Worm (Caenorhabditis elegans) whole organism, L4 larva: ENCODE data around the gene zif-1.

Experiments
- Y48G9A.11 ChIP-seq: fragments of 200-800 bp; sonication (Bioruptor generic); IDR thresholded peaks from 2 replicates; pipeline ENCODE4 v1.3.6; 2022; ENCODE audit warnings: missing genetic modification reagents, missing genetic modification characterization, missing compliant biosample characterization
- Y5F2A.4 ChIP-seq: fragments of 200-800 bp; sonication (Bioruptor generic); optimal IDR thresholded peaks from 2 replicates; lab custom pipeline; 2018; ENCODE audit warnings: mild to moderate bottlenecking, missing genetic modification characterization, missing compliant biosample characterization
- ZK546.5 ChIP-seq, 2 experiments: sonication (generic microtip); optimal IDR thresholded peaks; 2 replicates each; lab custom pipeline; 2017; ENCODE audit warnings: missing biosample characterization in 2 of 2, missing genetic modification characterization in 2 of 2
- aly-2 ChIP-seq: sonication (generic microtip); optimal IDR thresholded peaks from 2 replicates; lab custom pipeline; 2018; ENCODE audit warnings: missing biosample characterization, missing genetic modification characterization
- ama-1 ChIP-seq: fragments of 150-350 bp; optimal IDR thresholded peaks from 2 replicates; lab custom pipeline; 2014; ENCODE audit warnings: inconsistent platforms, mixed read lengths
- attf-4 ChIP-seq: sonication (generic microtip); optimal IDR thresholded peaks from 3 replicates; lab custom pipeline; 2017; ENCODE audit warnings: missing biosample characterization, missing genetic modification characterization
- ceh-28 ChIP-seq: fragments of 150-350 bp; optimal IDR thresholded peaks from 2 replicates; lab custom pipeline; 2014; ENCODE audit warnings: missing biosample characterization, missing genetic modification reagents, missing genetic modification characterization
- ceh-82 ChIP-seq: sonication (generic microtip); optimal IDR thresholded peaks from 2 replicates; lab custom pipeline; 2017; ENCODE audit warnings: missing biosample characterization, missing genetic modification characterization
- ces-1 ChIP-seq: fragments of 150-350 bp; sonication (generic microtip); optimal IDR thresholded peaks from 4 replicates; lab custom pipeline; 2014; ENCODE audit warnings: missing biosample characterization, missing genetic modification reagents, missing genetic modification characterization
- cey-2 ChIP-seq: sonication (generic microtip); optimal IDR thresholded peaks from 3 replicates; lab custom pipeline; 2017; ENCODE audit warnings: missing genetic modification characterization, mild to moderate bottlenecking, missing compliant biosample characterization, antibody characterized with exemption, borderline replicate concordance; ENCODE audit not compliant: insufficient read depth
- ctbp-1 ChIP-seq: fragments of 200-800 bp; sonication (Bioruptor generic); IDR thresholded peaks from 2 replicates; pipeline ENCODE4 v1.3.6; 2022; ENCODE audit warnings: missing genetic modification reagents, missing genetic modification characterization, missing compliant biosample characterization
- dmd-6 ChIP-seq: fragments of 200-800 bp; sonication (Bioruptor generic); IDR thresholded peaks from 2 replicates; pipeline ENCODE4 v1.3.6; 2022; ENCODE audit warnings: missing genetic modification reagents, missing genetic modification characterization, missing compliant biosample characterization
- dpl-1 ChIP-seq: fragments of 150-350 bp; optimal IDR thresholded peaks from 2 replicates; lab custom pipeline; 2014; ENCODE audit warnings: missing biosample characterization, missing genetic modification reagents, missing genetic modification characterization
- egl-43 ChIP-seq: fragments of 200-800 bp; sonication (Bioruptor generic); IDR thresholded peaks from 2 replicates; pipeline ENCODE4 v1.3.6; 2022; ENCODE audit warnings: missing genetic modification reagents, missing genetic modification characterization, missing compliant biosample characterization
- hif-1 ChIP-seq, 2 experiments: sonication (generic microtip); optimal IDR thresholded peaks; 2 replicates each; lab custom pipeline; 2016 to 2017; ENCODE audit warnings: missing compliant biosample characterization in 2 of 2, missing genetic modification characterization in 2 of 2, missing genetic modification reagents in 2 of 2, missing genotype in 2 of 2, mild to moderate bottlenecking in 1 of 2
- lim-7 ChIP-seq: fragments of 200-800 bp; sonication (Bioruptor generic); IDR thresholded peaks from 2 replicates; pipeline ENCODE4 v1.3.6; 2022; ENCODE audit warnings: missing genetic modification characterization, missing compliant biosample characterization
- lin-29 ChIP-seq: fragments of 200-800 bp; sonication (Bioruptor generic); IDR thresholded peaks from 2 replicates; pipeline ENCODE4 v1.3.6; 2022; ENCODE audit warnings: missing genetic modification reagents, missing genetic modification characterization, missing compliant biosample characterization
- lsy-2 ChIP-seq, 2 experiments: fragments of 150-350 bp in 1 of 2; sonication (generic microtip) in 1 of 2; optimal IDR thresholded peaks; 2 replicates each; lab custom pipeline; 2014 to 2017; ENCODE audit warnings: missing biosample characterization in 2 of 2, missing genetic modification characterization in 2 of 2
- madf-5 ChIP-seq, 2 experiments: fragments of 200-800 bp; sonication (Bioruptor generic); IDR thresholded peaks; 2 replicates each; pipeline ENCODE4 v1.3.6; 2022; ENCODE audit warnings: missing compliant biosample characterization in 2 of 2, missing genetic modification characterization in 2 of 2
- madf-9 ChIP-seq: fragments of 200-800 bp; sonication (Bioruptor generic); conservative IDR thresholded peaks from 2 replicates; pipeline ENCODE4 v1.3.6; 2022; ENCODE audit warnings: missing genetic modification reagents, missing genetic modification characterization, missing compliant biosample characterization
- mdl-1 ChIP-seq, 2 experiments: fragments of 150-350 bp in 1 of 2; sonication (generic microtip) in 1 of 2; optimal IDR thresholded peaks; 2 replicates each; lab custom pipeline; 2014 to 2017; ENCODE audit warnings: missing biosample characterization in 2 of 2, missing genetic modification characterization in 2 of 2
- mep-1 ChIP-seq: fragments of 150-350 bp; sonication (generic microtip); optimal IDR thresholded peaks from 3 replicates; lab custom pipeline; 2014; ENCODE audit warnings: missing biosample characterization, missing genetic modification characterization
- mes-2 ChIP-seq: sonication (generic microtip); optimal IDR thresholded peaks from 2 replicates; lab custom pipeline; 2016; ENCODE audit warnings: missing genotype, mild to moderate bottlenecking, missing genetic modification characterization, missing compliant biosample characterization; ENCODE audit not compliant: poor library complexity, severe bottlenecking
- mxl-2 ChIP-seq: fragments of 200-800 bp; sonication (Bioruptor generic); conservative IDR thresholded peaks from 2 replicates; pipeline ENCODE4 v1.3.6; 2022; ENCODE audit warnings: missing genetic modification reagents, missing genetic modification characterization, missing compliant biosample characterization
- mxl-3 ChIP-seq: fragments of 200-800 bp; sonication (Bioruptor generic); optimal IDR thresholded peaks from 2 replicates; lab custom pipeline; 2018; ENCODE audit warnings: mild to moderate bottlenecking, missing genetic modification characterization, missing compliant biosample characterization
- nhr-237 ChIP-seq: sonication (generic microtip); optimal IDR thresholded peaks from 2 replicates; lab custom pipeline; 2017; ENCODE audit warnings: missing biosample characterization, missing genetic modification characterization
- nhr-41 ChIP-seq: fragments of 200-800 bp; sonication (Bioruptor generic); IDR thresholded peaks from 2 replicates; pipeline ENCODE4 v1.3.6; 2022; ENCODE audit warnings: missing genetic modification reagents, missing genetic modification characterization, missing compliant biosample characterization
- nhr-42 ChIP-seq: fragments of 200-800 bp; sonication (Bioruptor generic); IDR thresholded peaks from 2 replicates; pipeline ENCODE4 v1.3.6; 2022; ENCODE audit warnings: missing genetic modification characterization, missing compliant biosample characterization
- nhr-48 ChIP-seq: sonication (generic microtip); optimal IDR thresholded peaks from 2 replicates; lab custom pipeline; 2016; ENCODE audit warnings: mild to moderate bottlenecking, missing genetic modification characterization, missing compliant biosample characterization
- pha-4 ChIP-seq, 2 experiments: fragments of 150-350 bp in 1 of 2; fragments of 200-800 bp in 1 of 2; sonication (Bioruptor generic) in 1 of 2; IDR thresholded peaks in 1 of 2; optimal IDR thresholded peaks in 1 of 2; 2 replicates each; pipeline versions ENCODE4 v1.3.6 to Lab custom; 2014 to 2022; ENCODE audit warnings: missing genetic modification characterization in 2 of 2, missing genetic modification reagents in 2 of 2, missing biosample characterization in 1 of 2, missing compliant biosample characterization in 1 of 2
- pqm-1 ChIP-seq: sonication (generic microtip); optimal IDR thresholded peaks from 2 replicates; lab custom pipeline; 2017; ENCODE audit warnings: missing biosample characterization, missing genetic modification characterization
- set-16 ChIP-seq: fragments of 200-800 bp; sonication (Bioruptor generic); IDR thresholded peaks from 2 replicates; pipeline ENCODE4 v1.3.6; 2022; ENCODE audit warnings: missing genetic modification reagents, missing genetic modification characterization, missing compliant biosample characterization
- snpc-1.2 ChIP-seq: fragments of 200-800 bp; sonication (Bioruptor generic); IDR thresholded peaks from 2 replicates; pipeline ENCODE4 v1.3.6; 2022; ENCODE audit warnings: missing genetic modification reagents, missing genetic modification characterization, missing compliant biosample characterization
- snpc-4 ChIP-seq: fragments of 150-350 bp; optimal IDR thresholded peaks from 2 replicates; lab custom pipeline; 2014; ENCODE audit warnings: missing biosample characterization, missing genetic modification characterization
- spr-3 ChIP-seq: fragments of 200-800 bp; sonication (Bioruptor generic); optimal IDR thresholded peaks from 2 replicates; lab custom pipeline; 2018; ENCODE audit warnings: mild to moderate bottlenecking, missing genetic modification characterization, missing compliant biosample characterization
- unc-62 ChIP-seq, 3 experiments: fragments of 150-350 bp in 1 of 3; sonication (generic microtip); optimal IDR thresholded peaks in 2 of 3; peaks in 1 of 3; 1 replicate in 1 of 3; 2 replicates in 2 of 3; lab custom pipeline; 2014 to 2017; ENCODE audit warnings: missing biosample characterization in 3 of 3, missing genetic modification characterization in 3 of 3, missing genetic modification reagents in 3 of 3, missing genotype in 1 of 3
- vab-7 ChIP-seq: fragments of 200-800 bp; sonication (Bioruptor generic); IDR thresholded peaks from 2 replicates; pipeline ENCODE4 v1.3.6; 2022; ENCODE audit warnings: missing genetic modification reagents, missing genetic modification characterization, missing compliant biosample characterization
- zip-2 ChIP-seq: fragments of 150-350 bp; optimal IDR thresholded peaks from 2 replicates; lab custom pipeline; 2014; ENCODE audit warnings: missing biosample characterization, missing genetic modification characterization
- ztf-11 ChIP-seq: fragments of 150-350 bp; optimal IDR thresholded peaks from 2 replicates; lab custom pipeline; 2014; ENCODE audit warnings: missing biosample characterization, missing genetic modification characterization
- ztf-7 ChIP-seq: fragments of 150-350 bp; optimal IDR thresholded peaks from 2 replicates; lab custom pipeline; 2014; ENCODE audit warnings: missing biosample characterization, missing genetic modification characterization

The zif-1 gene

ce11 chrIII:8962475-8962874, 40.1 kb upstream of the zif-1 start:
- TF ChIP-seq egl-43 (0 out of 2 replicates have a peak, but pooled peaks have one; percentile 16), mxl-2 (GFP tag; lab: Robert Waterston, UW) (no peak), ceh-82 (no peak), lsy-2 (tag; optimal IDR thresholded peaks at IDR 0.05; lab: Kevin White, UChicago) (no peak), pha-4 (GFP tag; IDR thresholded peaks at IDR 0.05; lab: Robert Waterston, UW) (peak; percentile 98; the same call in 1 of the 2 replicates), pha-4 (tag; optimal IDR thresholded peaks at IDR 0.05; lab: Kevin White, UChicago) (no peak), set-16 (GFP tag; lab: Robert Waterston, UW) (peak; percentile 99), snpc-4 (tag; lab: Kevin White, UChicago) (no peak), spr-3 (GFP tag; lab: Kevin White, UChicago) (no peak), ctbp-1 (GFP tag; lab: Robert Waterston, UW) (no peak)

- no peak for TF ChIP-seq ZK546.5 (tag; optimal IDR thresholded peaks at IDR 0.05; lab: Kevin White, UChicago)
- TF ChIP-seq set-16 (GFP tag; lab: Robert Waterston, UW), result peak; percentile 96
- TF ChIP-seq ztf-11, result no peak
- no peak for TF ChIP-seq lin-29 (GFP tag; lab: Robert Waterston, UW)
- TF ChIP-seq dmd-6, result no peak
- peak in 1 of 2 experiments; percentile 15 for TF ChIP-seq unc-62 (GFP tag; optimal IDR thresholded peaks at IDR 0.05 in 1 of 2; lab: Kevin White, UChicago)
- TF ChIP-seq unc-62 (tag; optimal IDR thresholded peaks at IDR 0.05; lab: Kevin White, UChicago), result no peak
- TF ChIP-seq pha-4 (GFP tag; IDR thresholded peaks at IDR 0.05; lab: Robert Waterston, UW), result peak; percentile 69; the same call in 1 of the 2 replicates
- TF ChIP-seq pha-4 (tag; optimal IDR thresholded peaks at IDR 0.05; lab: Kevin White, UChicago), result no peak
Measured at ce11 chrIII:8964684-8965283, 37.8 kb upstream of the zif-1 start.

DNA sequence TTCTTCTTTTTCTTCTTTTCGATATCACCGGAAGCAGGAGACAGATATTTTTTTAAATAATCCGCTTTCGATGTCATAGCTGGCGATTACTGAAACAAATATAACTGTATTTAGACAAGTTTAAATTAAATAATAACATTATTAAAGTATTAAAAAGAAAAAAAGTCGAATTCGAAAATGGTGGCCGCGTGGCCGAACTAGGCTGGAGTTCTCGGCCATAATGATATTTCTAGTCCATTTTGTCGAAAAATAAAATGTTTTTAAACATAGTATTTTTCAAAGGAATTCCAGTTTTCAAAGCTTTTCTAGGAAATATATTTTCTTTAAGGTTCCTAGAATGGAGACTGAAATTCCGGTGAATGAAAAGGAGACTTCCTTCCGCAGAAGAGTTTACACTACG, 34.9 kb upstream of the zif-1 start, which contains the start of the genes bud-13 and rpap-2:
TSS of gene bud-13 (minus strand) at position 89 of the 400 bp plus-strand sequence.
TSS of gene rpap-2 (plus strand) at position 329 of the 400 bp plus-strand sequence.
- no peak for TF ChIP-seq attf-4
- peak; percentile 29 for TF ChIP-seq dpl-1
- peak in 1 of 2 experiments; percentile 22 for TF ChIP-seq hif-1 (tag; optimal IDR thresholded peaks at IDR 0.05; lab: Kevin White, UChicago)
- no peak for TF ChIP-seq lin-29 (GFP tag; lab: Robert Waterston, UW)
- TF ChIP-seq mes-2 (tag; lab: Kevin White, UChicago), result peak; percentile 91

- TF ChIP-seq nhr-237 (tag; lab: Kevin White, UChicago), result no peak
- TF ChIP-seq zip-2 (tag; lab: Kevin White, UChicago), result no peak
- no peak for TF ChIP-seq madf-9 (GFP tag; lab: Robert Waterston, UW)
- no peak for TF ChIP-seq Y5F2A.4 (GFP tag; lab: Kevin White, UChicago)
- TF ChIP-seq egl-43, result no peak
- TF ChIP-seq snpc-4 (tag; lab: Kevin White, UChicago), result no peak
- no peak for TF ChIP-seq ctbp-1 (GFP tag; lab: Robert Waterston, UW)
- no peak for TF ChIP-seq nhr-42
- no peak for TF ChIP-seq pqm-1 (tag; lab: Kevin White, UChicago)
- no peak for TF ChIP-seq lim-7 (GFP tag; lab: Robert Waterston, UW)
- no peak for TF ChIP-seq Y48G9A.11 (GFP tag; lab: Robert Waterston, UW)
- TF ChIP-seq madf-5 (GFP tag; IDR thresholded peaks at IDR 0.05; lab: Robert Waterston, UW), result no peak
- TF ChIP-seq vab-7 (GFP tag; lab: Robert Waterston, UW), result no peak
- TF ChIP-seq ceh-28 (tag; lab: Kevin White, UChicago), result no peak
- TF ChIP-seq ama-1 (lab: Kevin White, UChicago), result no peak
- TF ChIP-seq ztf-7, result peak; percentile 34
- no peak for TF ChIP-seq mdl-1 (tag; optimal IDR thresholded peaks at IDR 0.05; lab: Kevin White, UChicago)
- TF ChIP-seq snpc-1.2 (GFP tag; lab: Robert Waterston, UW), result no peak
- peak; percentile 64 for TF ChIP-seq mep-1 (tag; lab: Kevin White, UChicago)
- TF ChIP-seq nhr-41 (GFP tag; lab: Robert Waterston, UW), result no peak
- TF ChIP-seq aly-2, result no peak
- TF ChIP-seq spr-3 (GFP tag; lab: Kevin White, UChicago), result no peak
- TF ChIP-seq cey-2, result no peak
- no peak for TF ChIP-seq nhr-48 (tag; lab: Kevin White, UChicago)
- no peak for TF ChIP-seq ces-1 (GFP tag; lab: Kevin White, UChicago)
- TF ChIP-seq mxl-3 (GFP tag; lab: Kevin White, UChicago), result peak; percentile 13
- no peak for TF ChIP-seq hif-1 (tag; optimal IDR thresholded peaks at IDR 0.05; lab: Kevin White, UChicago)
- no peak for TF ChIP-seq unc-62 (GFP tag; optimal IDR thresholded peaks at IDR 0.05 in 1 of 2; lab: Kevin White, UChicago)
- no peak for TF ChIP-seq unc-62 (tag; optimal IDR thresholded peaks at IDR 0.05; lab: Kevin White, UChicago)
Measured at ce11 chrIII:8971255-8972020, 31.1 kb upstream of the zif-1 start, which contains the start of the genes eif-3.D and R08D7.4. TSS of gene eif-3.D (minus strand) at chrIII:8971578. TSS of gene R08D7.4 (plus strand) at chrIII:8971892.
